Fruit fly (Drosophila melanogaster): Measurements from ENCODE around the gene CG9641.

The CG9641 gene

DNA sequence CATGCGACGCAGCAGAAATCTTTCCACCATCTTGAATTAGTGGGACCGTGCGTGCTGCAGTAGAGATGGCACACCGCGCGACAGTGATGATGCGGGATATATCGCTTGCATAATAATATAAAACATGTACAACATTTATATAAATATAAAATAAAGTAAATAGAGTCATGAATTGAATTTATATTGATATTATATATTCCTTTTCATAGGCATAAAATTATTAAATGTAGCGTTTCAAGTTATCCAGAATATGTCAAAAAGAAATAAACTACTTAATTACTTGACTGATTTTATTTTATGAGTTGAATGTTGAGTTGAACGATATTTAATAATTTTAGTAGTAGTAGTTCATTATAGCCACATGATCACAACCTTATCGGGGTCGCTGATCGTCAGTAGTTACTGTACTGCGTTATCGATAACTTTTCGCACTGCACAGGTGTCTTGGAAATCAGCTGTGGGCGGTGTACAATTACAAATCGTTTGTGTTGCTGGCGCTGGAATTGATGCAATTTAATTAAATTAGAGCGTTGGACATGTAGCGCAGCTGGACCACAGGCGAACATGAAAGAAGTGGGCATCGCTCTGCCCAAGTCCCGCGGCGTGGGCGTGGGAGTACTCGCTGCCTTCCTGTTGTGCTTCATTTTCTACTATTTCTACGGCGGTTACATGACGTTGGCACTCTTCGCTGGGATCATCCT lies 11.2 kb upstream of the CG9641 start, which contains the start of the genes Chd1 and Bem46 (continued):
- TF ChIP-seq CG16779 (GFP tag; IDR thresholded peaks at IDR 0.05) (0 out of 2 replicates have a peak, but pooled peaks have one; percentile 6), Kr (GFP tag; optimal IDR thresholded peaks at IDR 0.05) (no peak), Sry-β (GFP tag; optimal IDR thresholded peaks at IDR 0.05) (peak; percentile 96), zfh1 (GFP tag; IDR thresholded peaks at IDR 0.05) (peak; percentile 82), tgo (GFP tag; IDR thresholded peaks at IDR 0.05) (peak; percentile 85), gce (GFP tag; IDR thresholded peaks at IDR 0.05) (0 out of 3 replicates have a peak, but pooled peaks have one; percentile 8), CG4328 (GFP tag; optimal IDR thresholded peaks at IDR 0.05) (peak; percentile 81), CG4730 (GFP tag; IDR thresholded peaks at IDR 0.05) (peak; percentile 86), crc (GFP tag; optimal IDR thresholded peaks at IDR 0.05) (peak; percentile 37), az2 (GFP tag; optimal IDR thresholded peaks at IDR 0.05) (peak; percentile 88), mirr (GFP tag; optimal IDR thresholded peaks at IDR 0.05) (peak; percentile 15), BEAF-32 (GFP tag; optimal IDR thresholded peaks at IDR 0.05) (peak; percentile 75), Poxn (GFP tag; IDR thresholded peaks at IDR 0.05) (peak; percentile 44; the same call in 1 of the 2 replicates), CG12104 (GFP tag; optimal IDR thresholded peaks at IDR 0.05) (peak; percentile 80), bbx (GFP tag; IDR thresholded peaks at IDR 0.05; ENCODE audit: partially characterized antibody) (0 out of 2 replicates have a peak, but pooled peaks have one; percentile 22), CG33213 (GFP tag; optimal IDR thresholded peaks at IDR 0.05) (no peak), CG34224 (GFP tag; IDR thresholded peaks at IDR 0.05; ENCODE audit: partially characterized antibody) (no peak; the same call in 2 of the 3 replicates), CG34422 (GFP tag; IDR thresholded peaks at IDR 0.05) (peak; percentile 82; the same call in 2 of the 3 replicates), CG2875 (GFP tag; optimal IDR thresholded peaks at IDR 0.05) (peak; percentile 77), CG6654 (GFP tag; optimal IDR thresholded peaks at IDR 0.05) (peak; percentile 68), CG4617 (GFP tag; optimal IDR thresholded peaks at IDR 0.05; ENCODE audit: borderline replicate concordance) (peak; percentile 70), CG10979 (tag; optimal IDR thresholded peaks at IDR 0.05) (peak; percentile 77), CG7745 (tag; optimal IDR thresholded peaks at IDR 0.05) (no peak), bowl (GFP tag; IDR thresholded peaks at IDR 0.05) (no peak), sd (tag; optimal IDR thresholded peaks at IDR 0.05) (no peak), gcm (GFP tag; optimal IDR thresholded peaks at IDR 0.05) (peak; percentile 82), bigmax (GFP tag; optimal IDR thresholded peaks at IDR 0.05) (no peak), al (GFP tag; IDR thresholded peaks at IDR 0.05) (peak; percentile 83), sna (GFP tag; IDR thresholded peaks at IDR 0.05; ENCODE audit: partially characterized antibody) (no peak), CG18764 (GFP tag; optimal IDR thresholded peaks at IDR 0.05) (peak; percentile 75), row (GFP tag; IDR thresholded peaks at IDR 0.05) (peak; percentile 95), Optix (GFP tag; IDR thresholded peaks at IDR 0.05) (0 out of 3 replicates have a peak, but pooled peaks have one; percentile 41), zen (tag; optimal IDR thresholded peaks at IDR 0.05) (peak; percentile 83), unpg (GFP tag; optimal IDR thresholded peaks at IDR 0.05) (peak; percentile 80), CG1792 (GFP tag; optimal IDR thresholded peaks at IDR 0.05) (peak; percentile 38), D19B (GFP tag; optimal IDR thresholded peaks at IDR 0.05) (no peak), ssp (GFP tag; IDR thresholded peaks at IDR 0.05) (peak; percentile 78), CG8089 (GFP tag; optimal IDR thresholded peaks at IDR 0.05) (peak; percentile 57), eyg (GFP tag; optimal IDR thresholded peaks at IDR 0.05) (peak; percentile 58), dpn (GFP tag; optimal IDR thresholded peaks at IDR 0.05) (peak; percentile 75 to 89), HLH3B (GFP tag; IDR thresholded peaks at IDR 0.05) (peak; percentile 82), wor (GFP tag; IDR thresholded peaks at IDR 0.05) (peak; percentile 71), pros (GFP tag; optimal IDR thresholded peaks at IDR 0.05) (peak; percentile 13), slp2 (GFP tag; optimal IDR thresholded peaks at IDR 0.05) (peak; percentile 50), CG4360 (GFP tag; IDR thresholded peaks at IDR 0.05) (0 out of 2 replicates have a peak, but pooled peaks have one; percentile 36), lmd (GFP tag; IDR thresholded peaks at IDR 0.05) (peak; percentile 90), ham (GFP tag; IDR thresholded peaks at IDR 0.05) (peak; percentile 66; the same call in 1 of the 2 replicates), dmrt99B (tag; optimal IDR thresholded peaks at IDR 0.05) (no peak), Nf-YC (tag; optimal IDR thresholded peaks at IDR 0.05) (peak; percentile 83)

All from whole organism, embryonic.